Fruit fly (Drosophila melanogaster): Measurements from ENCODE around the gene Sse.
A peak's percentile ranks its signal among the peaks of the same experiment; 100 is the strongest.

Sse gene

dm6 chr3L:5662071-5662470 lies at the start of gene Sse:
TSS of gene Sse (minus strand) at chr3L:5662247.
- no peak for TF ChIP-seq CG1620 (GFP tag; optimal IDR thresholded peaks at IDR 0.05)
- TF ChIP-seq Clk (GFP tag; optimal IDR thresholded peaks at IDR 0.05), result no peak
- TF ChIP-seq bab1 (GFP tag; optimal IDR thresholded peaks at IDR 0.05), result peak; percentile 13
- TF ChIP-seq toe (GFP tag; optimal IDR thresholded peaks at IDR 0.05), result peak; percentile 35
- peak; percentile 13 for TF ChIP-seq pad (GFP tag; optimal IDR thresholded peaks at IDR 0.05)
- TF ChIP-seq CG5204 (GFP tag; optimal IDR thresholded peaks at IDR 0.05), result no peak
- no peak for TF ChIP-seq ovo (GFP tag; optimal IDR thresholded peaks at IDR 0.05)
- no peak for TF ChIP-seq Mnt (GFP tag; optimal IDR thresholded peaks at IDR 0.05)
- TF ChIP-seq CG7101 (tag; optimal IDR thresholded peaks at IDR 0.05), result no peak
- peak; percentile 49 for TF ChIP-seq kay (GFP tag; ENCODE audit: borderline replicate concordance)
- no peak for TF ChIP-seq CG7045 (GFP tag; optimal IDR thresholded peaks at IDR 0.05)

dm6 chr3L:5690994-5691503 lies 29.0 kb upstream of the Sse start:
- TF ChIP-seq CG12768 (GFP tag; optimal IDR thresholded peaks at IDR 0.05), result no peak

dm6 chr3L:5686274-5686673 lies 24.2 kb upstream of the Sse start:
- no peak for TF ChIP-seq CG1620 (GFP tag; optimal IDR thresholded peaks at IDR 0.05)
- no peak for TF ChIP-seq cic (GFP tag; optimal IDR thresholded peaks at IDR 0.05)
- TF ChIP-seq CG14711 (tag; optimal IDR thresholded peaks at IDR 0.05), result no peak
- TF ChIP-seq toe (GFP tag; optimal IDR thresholded peaks at IDR 0.05), result no peak
- no peak for TF ChIP-seq Hr96 (GFP tag; optimal IDR thresholded peaks at IDR 0.05)
- no peak for TF ChIP-seq ovo (GFP tag; optimal IDR thresholded peaks at IDR 0.05)
- no peak for TF ChIP-seq CG12768 (GFP tag; optimal IDR thresholded peaks at IDR 0.05)
- TF ChIP-seq kay (GFP tag; ENCODE audit: borderline replicate concordance), result no peak
- no peak for TF ChIP-seq cnc (optimal IDR thresholded peaks at IDR 0.05)
- TF ChIP-seq CG7101 (tag; optimal IDR thresholded peaks at IDR 0.05), result no peak
- TF ChIP-seq CG5204 (GFP tag; optimal IDR thresholded peaks at IDR 0.05), result no peak
- no peak for TF ChIP-seq CG7045 (GFP tag; optimal IDR thresholded peaks at IDR 0.05)
- no peak for TF ChIP-seq pad (GFP tag; optimal IDR thresholded peaks at IDR 0.05)
- no peak for TF ChIP-seq Mnt (GFP tag; optimal IDR thresholded peaks at IDR 0.05)

- TF ChIP-seq CG5204 (GFP tag; optimal IDR thresholded peaks at IDR 0.05) (no peak), bab1 (GFP tag; optimal IDR thresholded peaks at IDR 0.05) (no peak), Crg-1 (GFP tag; optimal IDR thresholded peaks at IDR 0.05) (no peak), cic (GFP tag; optimal IDR thresholded peaks at IDR 0.05) (no peak), tj (GFP tag; optimal IDR thresholded peaks at IDR 0.05) (no peak), ovo (GFP tag; optimal IDR thresholded peaks at IDR 0.05) (no peak), Hr96 (GFP tag; optimal IDR thresholded peaks at IDR 0.05) (no peak), Clk (GFP tag; optimal IDR thresholded peaks at IDR 0.05) (no peak), CG7101 (tag; optimal IDR thresholded peaks at IDR 0.05) (no peak), CG7045 (GFP tag; optimal IDR thresholded peaks at IDR 0.05) (no peak), CG14711 (tag; optimal IDR thresholded peaks at IDR 0.05) (no peak), CG1620 (GFP tag; optimal IDR thresholded peaks at IDR 0.05) (no peak), CG33017 (tag; optimal IDR thresholded peaks at IDR 0.05) (no peak), cnc (optimal IDR thresholded peaks at IDR 0.05) (no peak), pad (GFP tag; optimal IDR thresholded peaks at IDR 0.05) (no peak)
Observed at dm6 chr3L:5678241-5678905, 16.3 kb upstream of the Sse start.

dm6 chr3L:5666787-5667186 lies 4.7 kb upstream of the Sse start:
- TF ChIP-seq CG1620 (GFP tag; optimal IDR thresholded peaks at IDR 0.05) (no peak), Mnt (GFP tag; optimal IDR thresholded peaks at IDR 0.05) (no peak), toe (GFP tag; optimal IDR thresholded peaks at IDR 0.05) (no peak), cic (GFP tag; optimal IDR thresholded peaks at IDR 0.05) (no peak), CG7045 (GFP tag; optimal IDR thresholded peaks at IDR 0.05) (no peak), Hr96 (GFP tag; optimal IDR thresholded peaks at IDR 0.05) (no peak), pad (GFP tag; optimal IDR thresholded peaks at IDR 0.05) (no peak), Clk (GFP tag; optimal IDR thresholded peaks at IDR 0.05) (no peak), CG5204 (GFP tag; optimal IDR thresholded peaks at IDR 0.05) (no peak), CG11617 (GFP tag; optimal IDR thresholded peaks at IDR 0.05) (no peak), bab1 (GFP tag; optimal IDR thresholded peaks at IDR 0.05) (no peak), CG33017 (tag; optimal IDR thresholded peaks at IDR 0.05) (no peak), cnc (optimal IDR thresholded peaks at IDR 0.05) (no peak)

- TF ChIP-seq CG7101 (tag; optimal IDR thresholded peaks at IDR 0.05) (no peak), CG12768 (GFP tag; optimal IDR thresholded peaks at IDR 0.05) (peak; percentile 22)
Observed at dm6 chr3L:5665434-5665833, 3.4 kb upstream of the Sse start.

- TF ChIP-seq CG14711 (tag; optimal IDR thresholded peaks at IDR 0.05) (no peak), Clk (GFP tag; optimal IDR thresholded peaks at IDR 0.05) (no peak), CG11617 (GFP tag; optimal IDR thresholded peaks at IDR 0.05) (no peak), bab1 (GFP tag; optimal IDR thresholded peaks at IDR 0.05) (no peak), CG33017 (tag; optimal IDR thresholded peaks at IDR 0.05) (no peak), CG7101 (tag; optimal IDR thresholded peaks at IDR 0.05) (no peak), cic (GFP tag; optimal IDR thresholded peaks at IDR 0.05) (no peak), CG5204 (GFP tag; optimal IDR thresholded peaks at IDR 0.05) (no peak), kay (GFP tag; ENCODE audit: borderline replicate concordance) (no peak), Mnt (GFP tag; optimal IDR thresholded peaks at IDR 0.05) (no peak), pad (GFP tag; optimal IDR thresholded peaks at IDR 0.05) (no peak), ovo (GFP tag; optimal IDR thresholded peaks at IDR 0.05) (no peak)
Observed at dm6 chr3L:5664719-5664973, 2.6 kb upstream of the Sse start.

All from whole organism, adult.